Fruit fly (Drosophila melanogaster): ENCODE results near the gene CG4259.

dm6 chr2L:2161244-2162243 lies 32.5 kb upstream of the CG4259 start:
- TF ChIP-seq ttk (optimal IDR thresholded peaks at IDR 0.05): no peak
- TF ChIP-seq insv (optimal IDR thresholded peaks at IDR 0.05): no peak
- no peak for TF ChIP-seq Sin3A (optimal IDR thresholded peaks at IDR 0.05)
